Fruit fly (Drosophila melanogaster) whole organism, embryonic: ENCODE data around the gene CG31793.
A peak's percentile ranks its signal among the peaks of the same experiment; 100 is the strongest.

Experiments
- Adf1 ChIP-seq: fragments of 200-800 bp; sonication (Bioruptor generic); IDR thresholded peaks from 2 replicates; pipeline ENCODE4 v1.3.6; 2022; ENCODE audit warnings: missing biosample characterization, missing genetic modification characterization
- Antp ChIP-seq: fragments of 200-800 bp; sonication (Bioruptor generic); optimal IDR thresholded peaks from 3 replicates; lab custom pipeline; 2016; ENCODE audit warnings: missing biosample characterization, missing genetic modification characterization
- CG10979 ChIP-seq: fragments of 200-800 bp; sonication (Bioruptor generic); optimal IDR thresholded peaks from 2 replicates; lab custom pipeline; 2018; ENCODE audit warnings: missing biosample characterization, mild to moderate bottlenecking, missing genetic modification characterization, moderate library complexity
- CG13296 ChIP-seq: fragments of 200-800 bp; sonication (Bioruptor generic); optimal IDR thresholded peaks from 3 replicates; lab custom pipeline; 2018; ENCODE audit warnings: missing biosample characterization, mild to moderate bottlenecking, missing genetic modification characterization
- CG14050 ChIP-seq: fragments of 200-800 bp; sonication (Bioruptor generic); IDR thresholded peaks from 3 replicates; pipeline ENCODE4 v1.3.6; 2022; ENCODE audit warnings: missing biosample characterization, missing genetic modification characterization
- CG14965 ChIP-seq: fragments of 200-800 bp; sonication (Bioruptor generic); optimal IDR thresholded peaks from 2 replicates; lab custom pipeline; 2016; ENCODE audit warnings: missing biosample characterization, missing genetic modification characterization, borderline replicate concordance
- CG17829 ChIP-seq: fragments of 200-800 bp; optimal IDR thresholded peaks from 2 replicates; lab custom pipeline; 2019; ENCODE audit warnings: missing biosample characterization, mild to moderate bottlenecking, missing genetic modification characterization, moderate library complexity
- CG18476 ChIP-seq: fragments of 200-800 bp; sonication (Bioruptor generic); optimal IDR thresholded peaks from 2 replicates; lab custom pipeline; 2016; ENCODE audit warnings: missing biosample characterization, mild to moderate bottlenecking, missing genetic modification characterization
- CG18599 ChIP-seq: fragments of 200-800 bp; sonication (Bioruptor generic); optimal IDR thresholded peaks from 3 replicates; lab custom pipeline; 2017; ENCODE audit warnings: missing biosample characterization, missing genetic modification characterization, mild to moderate bottlenecking, moderate library complexity, missing genetic modification reagents
- CG18764 ChIP-seq: fragments of 200-800 bp; sonication (Bioruptor generic); optimal IDR thresholded peaks from 3 replicates; lab custom pipeline; 2016; ENCODE audit warnings: missing biosample characterization, missing genetic modification characterization
- CG2129 ChIP-seq: fragments of 200-800 bp; sonication (Bioruptor generic); IDR thresholded peaks from 2 replicates; pipeline ENCODE4 v1.3.6; 2022; ENCODE audit warnings: missing biosample characterization, missing genetic modification characterization; ENCODE audit not compliant: partially characterized antibody
- CG30403 ChIP-seq: fragments of 200-800 bp; sonication (Bioruptor generic); optimal IDR thresholded peaks from 3 replicates; lab custom pipeline; 2016; ENCODE audit warnings: missing biosample characterization, missing genetic modification characterization
- CG30431 ChIP-seq: fragments of 200-800 bp; sonication (Bioruptor generic); optimal IDR thresholded peaks from 2 replicates; lab custom pipeline; 2017; ENCODE audit warnings: missing biosample characterization, missing genetic modification characterization
- CG3163 ChIP-seq: fragments of 200-800 bp; sonication (Bioruptor generic); optimal IDR thresholded peaks from 3 replicates; lab custom pipeline; 2016; ENCODE audit warnings: missing biosample characterization, missing genetic modification characterization
- CG3407 ChIP-seq: fragments of 200-800 bp; sonication (Bioruptor generic); optimal IDR thresholded peaks from 2 replicates; lab custom pipeline; 2018; ENCODE audit warnings: missing biosample characterization, mild to moderate bottlenecking, missing genetic modification characterization
- CG4282 ChIP-seq: fragments of 200-800 bp; sonication (Bioruptor generic); optimal IDR thresholded peaks from 2 replicates; lab custom pipeline; 2016; ENCODE audit warnings: missing biosample characterization, missing genetic modification characterization
- CG4617 ChIP-seq: fragments of 200-800 bp; sonication (Bioruptor generic); optimal IDR thresholded peaks from 3 replicates; lab custom pipeline; 2016; ENCODE audit warnings: missing biosample characterization, missing genetic modification characterization, borderline replicate concordance
- CG7372 ChIP-seq: fragments of 200-800 bp; sonication (Bioruptor generic); IDR thresholded peaks from 2 replicates; pipeline ENCODE4 v1.3.6; 2022; ENCODE audit warnings: missing biosample characterization, missing genetic modification characterization
- CG7556 ChIP-seq: fragments of 200-800 bp; sonication (Bioruptor generic); optimal IDR thresholded peaks from 2 replicates; lab custom pipeline; 2017; ENCODE audit warnings: missing biosample characterization, mild to moderate bottlenecking, missing genetic modification characterization
- CG7839 ChIP-seq: fragments of 200-800 bp; sonication (Bioruptor generic); optimal IDR thresholded peaks from 3 replicates; lab custom pipeline; 2018; ENCODE audit warnings: missing biosample characterization, mild to moderate bottlenecking, missing genetic modification characterization, moderate library complexity
- CG8924 ChIP-seq: fragments of 200-800 bp; optimal IDR thresholded peaks from 3 replicates; lab custom pipeline; 2019; ENCODE audit warnings: missing biosample characterization, mild to moderate bottlenecking, missing genetic modification characterization, moderate library complexity
- CTCF ChIP-seq: fragments of 200-800 bp; sonication (Bioruptor generic); optimal IDR thresholded peaks from 2 replicates; lab custom pipeline; 2017; ENCODE audit warnings: missing biosample characterization, mild to moderate bottlenecking, missing genetic modification characterization, moderate library complexity
- Dp ChIP-seq: fragments of 200-800 bp; sonication (Bioruptor generic); optimal IDR thresholded peaks from 2 replicates; lab custom pipeline; 2018; ENCODE audit warnings: missing biosample characterization, mild to moderate bottlenecking, missing genetic modification characterization, moderate library complexity
- ERR ChIP-seq: fragments of 200-800 bp; sonication (Bioruptor generic); optimal IDR thresholded peaks from 2 replicates; lab custom pipeline; 2016; ENCODE audit warnings: missing biosample characterization, missing genetic modification characterization
- Hr39 ChIP-seq: fragments of >200 bp; optimal IDR thresholded peaks from 2 replicates; lab custom pipeline; 2017
- MTF-1 ChIP-seq: fragments of 200-800 bp; sonication (Bioruptor generic); optimal IDR thresholded peaks from 2 replicates; lab custom pipeline; 2018; ENCODE audit warnings: missing biosample characterization, mild to moderate bottlenecking, missing genetic modification characterization, borderline replicate concordance
- Mad ChIP-seq: fragments of 200-800 bp; sonication (Bioruptor generic); optimal IDR thresholded peaks from 2 replicates; lab custom pipeline; 2016; ENCODE audit warnings: missing biosample characterization, missing genetic modification characterization
- Side ChIP-seq: fragments of 200-800 bp; sonication (Bioruptor generic); optimal IDR thresholded peaks from 2 replicates; lab custom pipeline; 2016; ENCODE audit warnings: missing biosample characterization, missing genetic modification characterization
- Xbp1 ChIP-seq: fragments of 200-800 bp; sonication (Bioruptor generic); optimal IDR thresholded peaks from 3 replicates; lab custom pipeline; 2016; ENCODE audit warnings: missing biosample characterization, mild to moderate bottlenecking, missing genetic modification characterization
- abd-A ChIP-seq: fragments of 200-800 bp; sonication (Bioruptor generic); optimal IDR thresholded peaks from 3 replicates; lab custom pipeline; 2019; ENCODE audit warnings: missing biosample characterization, mild to moderate bottlenecking, missing genetic modification characterization, moderate library complexity
- caup ChIP-seq: fragments of 200-800 bp; sonication (Bioruptor generic); optimal IDR thresholded peaks from 3 replicates; lab custom pipeline; 2017; ENCODE audit warnings: missing biosample characterization, mild to moderate bottlenecking, missing genetic modification characterization, moderate library complexity; ENCODE audit not compliant: severe bottlenecking
- croc ChIP-seq: fragments of 200-800 bp; sonication (Bioruptor generic); conservative IDR thresholded peaks from 3 replicates; pipeline ENCODE4 v1.3.6; 2022; ENCODE audit warnings: missing biosample characterization, missing genetic modification characterization
- dm ChIP-seq: fragments of 200-800 bp; sonication (Bioruptor generic); optimal IDR thresholded peaks from 3 replicates; lab custom pipeline; 2016; ENCODE audit warnings: missing biosample characterization, missing genetic modification characterization
- eve ChIP-seq, 2 experiments: fragments of >200 bp; optimal IDR thresholded peaks; 2 replicates each; lab custom pipeline; 2017; ENCODE audit warnings: missing biosample characterization in 2 of 2, missing genetic modification characterization in 2 of 2
- fd102C ChIP-seq: fragments of 200-800 bp; sonication (Bioruptor generic); optimal IDR thresholded peaks from 2 replicates; lab custom pipeline; 2018; ENCODE audit warnings: missing biosample characterization, mild to moderate bottlenecking, missing genetic modification characterization, moderate library complexity
- gcm2 ChIP-seq: fragments of 200-800 bp; sonication (Bioruptor generic); optimal IDR thresholded peaks from 2 replicates; lab custom pipeline; 2016; ENCODE audit warnings: missing biosample characterization, missing genetic modification characterization
- grn ChIP-seq: fragments of 200-800 bp; sonication (Bioruptor generic); optimal IDR thresholded peaks from 3 replicates; lab custom pipeline; 2017; ENCODE audit warnings: missing biosample characterization, missing genetic modification characterization
- gsb-n ChIP-seq: fragments of 200-800 bp; sonication (Bioruptor generic); optimal IDR thresholded peaks from 3 replicates; lab custom pipeline; 2018; ENCODE audit warnings: missing biosample characterization, mild to moderate bottlenecking, missing genetic modification characterization
- h ChIP-seq: fragments of >200 bp; optimal IDR thresholded peaks from 2 replicates; lab custom pipeline; 2017
- hb ChIP-seq: fragments of 200-800 bp; sonication (Bioruptor generic); IDR thresholded peaks from 3 replicates; pipeline ENCODE4 v1.3.6; 2022; ENCODE audit warnings: missing biosample characterization, missing genetic modification characterization; ENCODE audit not compliant: partially characterized antibody
- hbn ChIP-seq: fragments of 200-800 bp; sonication (Bioruptor generic); IDR thresholded peaks from 2 replicates; pipeline ENCODE4 v1.3.6; 2022; ENCODE audit warnings: missing biosample characterization, missing genetic modification characterization; ENCODE audit not compliant: partially characterized antibody
- insv ChIP-seq, 2 experiments: fragments of 200-800 bp; sonication (Bioruptor generic); optimal IDR thresholded peaks; 3 replicates each; lab custom pipeline; 2016 to 2018; ENCODE audit warnings: missing biosample characterization in 2 of 2, missing genetic modification characterization in 2 of 2
- kay ChIP-seq: fragments of 200-800 bp; sonication (Bioruptor generic); optimal IDR thresholded peaks from 2 replicates; lab custom pipeline; 2016; ENCODE audit warnings: missing biosample characterization, missing genetic modification characterization
- maf-S ChIP-seq: fragments of 200-800 bp; sonication (Bioruptor generic); optimal IDR thresholded peaks from 2 replicates; lab custom pipeline; 2016; ENCODE audit warnings: missing biosample characterization, missing genetic modification characterization
- nau ChIP-seq: fragments of 200-800 bp; sonication (Bioruptor generic); optimal IDR thresholded peaks from 3 replicates; lab custom pipeline; 2017; ENCODE audit warnings: missing biosample characterization, mild to moderate bottlenecking, missing genetic modification characterization, missing genetic modification reagents
- run ChIP-seq: fragments of 200-800 bp; sonication (Bioruptor generic); optimal IDR thresholded peaks from 3 replicates; lab custom pipeline; 2018; ENCODE audit warnings: missing biosample characterization, mild to moderate bottlenecking, missing genetic modification characterization
- sob ChIP-seq: fragments of 200-800 bp; sonication (Bioruptor generic); IDR thresholded peaks from 2 replicates; pipeline ENCODE4 v1.3.6; 2022; ENCODE audit warnings: missing biosample characterization, missing genetic modification characterization
- tgo ChIP-seq: fragments of 200-800 bp; sonication (Bioruptor generic); IDR thresholded peaks from 3 replicates; pipeline ENCODE4 v1.3.6; 2022; ENCODE audit warnings: missing biosample characterization, missing genetic modification characterization
- trem ChIP-seq: fragments of 200-800 bp; optimal IDR thresholded peaks from 3 replicates; lab custom pipeline; 2019; ENCODE audit warnings: missing biosample characterization, mild to moderate bottlenecking, missing genetic modification characterization, moderate library complexity

The CG31793 gene

dm6 chr2L:19021278-19022220, 18.4 kb downstream of the CG31793 start (continued):
- peak; percentile 58 for TF ChIP-seq CG3407 (GFP tag; lab: Kevin White, UChicago)
- TF ChIP-seq CG4282 (GFP tag; lab: Kevin White, UChicago), result no peak
- TF ChIP-seq hbn (GFP tag; lab: Robert Waterston, UW), result no peak
- no peak for TF ChIP-seq dm
- TF ChIP-seq CG17829, result peak; percentile 75
- TF ChIP-seq CG13296 (GFP tag; lab: Kevin White, UChicago), result peak; percentile 80
- TF ChIP-seq kay (GFP tag; lab: Kevin White, UChicago), result peak; percentile 6
- TF ChIP-seq CG8924 (tag; lab: Kevin White, UChicago), result peak; percentile 89
- no peak for TF ChIP-seq hb (GFP tag; lab: Robert Waterston, UW)
- TF ChIP-seq CG7372 (GFP tag; lab: Robert Waterston, UW), result peak; percentile 66
- TF ChIP-seq CG18476 (GFP tag; lab: Kevin White, UChicago), result peak; percentile 39
- TF ChIP-seq croc, result peak; percentile 59; the same call in 2 of the 3 replicates
- no peak for TF ChIP-seq fd102C
- no peak for TF ChIP-seq Hr39 (lab: Kevin White, UChicago)
- TF ChIP-seq CG10979, result peak; percentile 75
- TF ChIP-seq CG7839 (tag; lab: Kevin White, UChicago), result peak; percentile 85
- no peak for TF ChIP-seq Dp (GFP tag; lab: Kevin White, UChicago)
- peak; percentile 74 for TF ChIP-seq caup (GFP tag; lab: Kevin White, UChicago)
- TF ChIP-seq CG14965 (GFP tag; lab: Kevin White, UChicago), result no peak
- no peak for TF ChIP-seq gcm2 (GFP tag; lab: Kevin White, UChicago)
- no peak for TF ChIP-seq ERR (GFP tag; lab: Kevin White, UChicago)
- TF ChIP-seq h (lab: Kevin White, UChicago), result no peak
- TF ChIP-seq CG18764, result peak; percentile 34
- TF ChIP-seq Mad (GFP tag; lab: Kevin White, UChicago), result peak; percentile 25
- peak; percentile 94 for TF ChIP-seq abd-A (tag; lab: Kevin White, UChicago)
- peak; percentile 69 for TF ChIP-seq CG30431
- peak; percentile 69 for TF ChIP-seq Xbp1 (GFP tag; lab: Kevin White, UChicago)
- no peak for TF ChIP-seq CG2129
- TF ChIP-seq CG14050 (GFP tag; lab: Robert Waterston, UW), result peak; percentile 64
- TF ChIP-seq CG7556 (GFP tag; lab: Kevin White, UChicago), result peak; percentile 93
- TF ChIP-seq CG18599 (GFP tag; lab: Kevin White, UChicago), result peak; percentile 91
- peak; percentile 65 for TF ChIP-seq gsb-n (tag; lab: Kevin White, UChicago)
- peak; percentile 86 for TF ChIP-seq tgo (GFP tag; lab: Robert Waterston, UW)
- TF ChIP-seq maf-S, result no peak
- TF ChIP-seq Side (GFP tag; lab: Kevin White, UChicago), result no peak
- no peak for TF ChIP-seq CG3163 (GFP tag; lab: Kevin White, UChicago)
- TF ChIP-seq CG30403 (GFP tag; lab: Kevin White, UChicago), result peak; percentile 80
- peak in 1 of 2 experiments; percentile 44 for TF ChIP-seq insv (GFP tag; optimal IDR thresholded peaks at IDR 0.05; lab: Kevin White, UChicago)
- no peak for TF ChIP-seq CTCF
- peak; percentile 9 for TF ChIP-seq trem (tag; lab: Kevin White, UChicago)
- TF ChIP-seq Antp (GFP tag; lab: Kevin White, UChicago), result peak; percentile 42
- no peak for TF ChIP-seq MTF-1
- TF ChIP-seq sob (GFP tag; lab: Robert Waterston, UW), result peak; percentile 78
- no peak for TF ChIP-seq eve (GFP tag; optimal IDR thresholded peaks at IDR 0.05; lab: Kevin White, UChicago)
- TF ChIP-seq Adf1 (GFP tag; lab: Robert Waterston, UW), result peak; percentile 44; the same call in 1 of the 2 replicates
- peak; percentile 72 for TF ChIP-seq run (tag; lab: Kevin White, UChicago)
- TF ChIP-seq nau (GFP tag; lab: Kevin White, UChicago), result peak; percentile 67
- TF ChIP-seq grn, result no peak
- no peak for TF ChIP-seq CG4617 (GFP tag; lab: Kevin White, UChicago)
